Fruit fly (Drosophila melanogaster) whole organism, prepupa: ENCODE results near the gene CG31548.

Source experiments
- Blimp-1 ChIP-seq: fragments of 200-800 bp; sonication (Bioruptor generic); optimal IDR thresholded peaks from 3 replicates; lab custom pipeline; 2017; ENCODE audit warnings: missing biosample characterization, missing genetic modification characterization, mild to moderate bottlenecking, moderate library complexity, missing genetic modification reagents
- CG10631 ChIP-seq: fragments of 200-800 bp; sonication (Bioruptor generic); optimal IDR thresholded peaks from 2 replicates; lab custom pipeline; 2016; ENCODE audit warnings: missing biosample characterization, missing genetic modification characterization
- CG10669 ChIP-seq: fragments of 200-800 bp; sonication (Bioruptor generic); optimal IDR thresholded peaks from 3 replicates; lab custom pipeline; 2018; ENCODE audit warnings: missing biosample characterization, mild to moderate bottlenecking, missing genetic modification characterization, moderate library complexity
- CG11762 ChIP-seq: fragments of 200-800 bp; sonication (Bioruptor generic); optimal IDR thresholded peaks from 3 replicates; lab custom pipeline; 2016; ENCODE audit warnings: missing biosample characterization, missing genetic modification characterization; ENCODE audit not compliant: insufficient read depth
- CG15336 ChIP-seq: fragments of 200-800 bp; sonication (Bioruptor generic); IDR thresholded peaks from 2 replicates; pipeline ENCODE4 v1.3.6; 2022; ENCODE audit warnings: missing biosample characterization, missing genetic modification characterization
- CG1621 ChIP-seq: fragments of 200-800 bp; sonication (Bioruptor generic); optimal IDR thresholded peaks from 3 replicates; lab custom pipeline; 2018; ENCODE audit warnings: missing biosample characterization, mild to moderate bottlenecking, missing genetic modification characterization
- CG3032 ChIP-seq: fragments of 200-800 bp; optimal IDR thresholded peaks from 2 replicates; lab custom pipeline; 2019; ENCODE audit warnings: missing biosample characterization, mild to moderate bottlenecking, missing genetic modification characterization, moderate library complexity
- CG31627 ChIP-seq: fragments of 200-800 bp; sonication (Bioruptor generic); optimal IDR thresholded peaks from 3 replicates; lab custom pipeline; 2016; ENCODE audit warnings: missing biosample characterization, missing genetic modification characterization
- CG32006 ChIP-seq: fragments of 200-800 bp; sonication (Bioruptor generic); optimal IDR thresholded peaks from 3 replicates; lab custom pipeline; 2017; ENCODE audit warnings: missing biosample characterization, mild to moderate bottlenecking, missing genetic modification characterization
- CG3919 ChIP-seq: fragments of 200-800 bp; sonication (Bioruptor generic); optimal IDR thresholded peaks from 3 replicates; lab custom pipeline; 2016; ENCODE audit warnings: missing biosample characterization, missing genetic modification characterization
- CG4318 ChIP-seq: fragments of 200-800 bp; sonication (Bioruptor generic); optimal IDR thresholded peaks from 3 replicates; lab custom pipeline; 2017; ENCODE audit warnings: missing biosample characterization, mild to moderate bottlenecking, missing genetic modification characterization
- CG6163 ChIP-seq: fragments of 200-800 bp; sonication (Bioruptor generic); IDR thresholded peaks from 3 replicates; pipeline ENCODE4 v1.3.6; 2022; ENCODE audit warnings: missing biosample characterization, missing genetic modification characterization
- CG6276 ChIP-seq: fragments of 200-800 bp; sonication (Bioruptor generic); optimal IDR thresholded peaks from 2 replicates; lab custom pipeline; 2017; ENCODE audit warnings: missing biosample characterization, mild to moderate bottlenecking, missing genetic modification characterization
- CG6808 ChIP-seq: fragments of 200-800 bp; sonication (Bioruptor generic); optimal IDR thresholded peaks from 3 replicates; lab custom pipeline; 2017; ENCODE audit warnings: missing biosample characterization, missing genetic modification characterization, mild to moderate bottlenecking, moderate library complexity, missing genetic modification reagents
- CG6854 ChIP-seq: fragments of 200-800 bp; sonication (Bioruptor generic); optimal IDR thresholded peaks from 2 replicates; lab custom pipeline; 2017; ENCODE audit warnings: missing biosample characterization, mild to moderate bottlenecking, missing genetic modification characterization
- CG8119 ChIP-seq: fragments of 200-800 bp; sonication (Bioruptor generic); IDR thresholded peaks from 3 replicates; pipeline ENCODE4 v1.3.6; 2022; ENCODE audit warnings: missing biosample characterization, missing genetic modification characterization
- CG8632 ChIP-seq: fragments of 200-800 bp; sonication (Bioruptor generic); optimal IDR thresholded peaks from 3 replicates; lab custom pipeline; 2016; ENCODE audit warnings: missing biosample characterization, missing genetic modification characterization
- CG9139 ChIP-seq: fragments of 200-800 bp; sonication (Bioruptor generic); optimal IDR thresholded peaks from 3 replicates; lab custom pipeline; 2017; ENCODE audit warnings: missing biosample characterization, mild to moderate bottlenecking, missing genetic modification characterization
- Eip78C ChIP-seq: fragments of 200-800 bp; sonication (Bioruptor generic); peaks from one replicate; lab custom pipeline; 2016; ENCODE audit warnings: missing biosample characterization, missing genetic modification characterization
- Eip93F ChIP-seq: fragments of 200-800 bp; sonication (Bioruptor generic); optimal IDR thresholded peaks from 2 replicates; lab custom pipeline; 2016; ENCODE audit warnings: missing biosample characterization, mild to moderate bottlenecking, missing genetic modification characterization
- Ets96B ChIP-seq: fragments of 200-800 bp; optimal IDR thresholded peaks from 2 replicates; lab custom pipeline; 2019; ENCODE audit warnings: missing biosample characterization, mild to moderate bottlenecking, missing genetic modification characterization, moderate library complexity
- Gug ChIP-seq: fragments of 200-800 bp; sonication (Bioruptor generic); IDR thresholded peaks from 2 replicates; pipeline ENCODE4 v1.3.6; 2022; ENCODE audit warnings: missing biosample characterization, missing genetic modification characterization
- Hr38 ChIP-seq: sonication (Bioruptor generic); optimal IDR thresholded peaks from 2 replicates; lab custom pipeline; 2016; ENCODE audit warnings: missing biosample characterization, missing genetic modification characterization
- Met ChIP-seq: fragments of 200-800 bp; sonication (Bioruptor generic); optimal IDR thresholded peaks from 3 replicates; lab custom pipeline; 2016; ENCODE audit warnings: missing biosample characterization, missing genetic modification characterization
- OdsH ChIP-seq: fragments of 200-800 bp; sonication (Bioruptor generic); optimal IDR thresholded peaks from 3 replicates; lab custom pipeline; 2016; ENCODE audit warnings: missing biosample characterization, missing genetic modification characterization
- Smox ChIP-seq: fragments of 200-800 bp; sonication (Bioruptor generic); optimal IDR thresholded peaks from 3 replicates; lab custom pipeline; 2016; ENCODE audit warnings: missing biosample characterization, missing genetic modification characterization
- Sox102F ChIP-seq: fragments of 200-800 bp; sonication (Bioruptor generic); optimal IDR thresholded peaks from 2 replicates; lab custom pipeline; 2016; ENCODE audit warnings: missing biosample characterization, mild to moderate bottlenecking, missing genetic modification characterization
- Sox15 ChIP-seq: fragments of 200-800 bp; sonication (Bioruptor generic); optimal IDR thresholded peaks from 3 replicates; lab custom pipeline; 2016; ENCODE audit warnings: missing biosample characterization, missing genetic modification characterization
- achi ChIP-seq: fragments of 200-800 bp; sonication (Bioruptor generic); optimal IDR thresholded peaks from 3 replicates; lab custom pipeline; 2016; ENCODE audit warnings: missing biosample characterization, missing genetic modification characterization
- cyc ChIP-seq: fragments of 200-800 bp; sonication (Bioruptor generic); optimal IDR thresholded peaks from 3 replicates; lab custom pipeline; 2016; ENCODE audit warnings: missing biosample characterization, missing genetic modification characterization
- dac ChIP-seq: fragments of 200-800 bp; sonication (Bioruptor generic); optimal IDR thresholded peaks from 2 replicates; lab custom pipeline; 2017; ENCODE audit warnings: missing biosample characterization, mild to moderate bottlenecking, missing genetic modification characterization
- dsx ChIP-seq: fragments of 200-800 bp; optimal IDR thresholded peaks from 3 replicates; lab custom pipeline; 2019; ENCODE audit warnings: missing biosample characterization, mild to moderate bottlenecking, missing genetic modification characterization, moderate library complexity; ENCODE audit not compliant: poor library complexity, severe bottlenecking
- eg ChIP-seq: fragments of 200-800 bp; sonication (Bioruptor generic); IDR thresholded peaks from 3 replicates; pipeline ENCODE4 v1.3.6; 2022; ENCODE audit warnings: missing biosample characterization, missing genetic modification characterization
- esn ChIP-seq: fragments of 200-800 bp; sonication (Bioruptor generic); optimal IDR thresholded peaks from 2 replicates; lab custom pipeline; 2016; ENCODE audit warnings: missing biosample characterization, mild to moderate bottlenecking, missing genetic modification characterization, moderate library complexity
- fkh ChIP-seq: fragments of 200-800 bp; sonication (Bioruptor generic); optimal IDR thresholded peaks from 3 replicates; lab custom pipeline; 2017; ENCODE audit warnings: missing biosample characterization, mild to moderate bottlenecking, missing genetic modification characterization, moderate library complexity
- lz ChIP-seq: fragments of 200-800 bp; sonication (Bioruptor generic); optimal IDR thresholded peaks from 3 replicates; lab custom pipeline; 2016; ENCODE audit warnings: missing biosample characterization, missing genetic modification characterization
- pdm3 ChIP-seq: fragments of 200-800 bp; sonication (Bioruptor generic); optimal IDR thresholded peaks from 3 replicates; lab custom pipeline; 2016; ENCODE audit warnings: missing biosample characterization, missing genetic modification characterization
- salr ChIP-seq, 2 experiments: fragments of 200-800 bp; sonication (Bioruptor generic); optimal IDR thresholded peaks; 3 replicates each; lab custom pipeline; 2016 to 2018; ENCODE audit warnings: missing biosample characterization in 2 of 2, missing genetic modification characterization in 2 of 2, mild to moderate bottlenecking in 1 of 2
- spab ChIP-seq: fragments of 200-800 bp; sonication (Bioruptor generic); optimal IDR thresholded peaks from 2 replicates; lab custom pipeline; 2017; ENCODE audit warnings: missing biosample characterization, mild to moderate bottlenecking, missing genetic modification characterization, missing genetic modification reagents
- ss ChIP-seq, 2 experiments: fragments of 200-800 bp; sonication (Bioruptor generic); optimal IDR thresholded peaks; 2 replicates in 1 of 2; 3 replicates in 1 of 2; lab custom pipeline; 2017 to 2018; ENCODE audit warnings: mild to moderate bottlenecking in 2 of 2, missing biosample characterization in 2 of 2, missing genetic modification characterization in 2 of 2, moderate library complexity in 1 of 2
- topi ChIP-seq: fragments of 200-800 bp; sonication (Bioruptor generic); optimal IDR thresholded peaks from 3 replicates; lab custom pipeline; 2016; ENCODE audit warnings: missing biosample characterization, missing genetic modification characterization
- vri ChIP-seq: fragments of 200-800 bp; sonication (Bioruptor generic); optimal IDR thresholded peaks from 3 replicates; lab custom pipeline; 2016; ENCODE audit warnings: missing biosample characterization, mild to moderate bottlenecking, missing genetic modification characterization

Gene CG31548

DNA sequence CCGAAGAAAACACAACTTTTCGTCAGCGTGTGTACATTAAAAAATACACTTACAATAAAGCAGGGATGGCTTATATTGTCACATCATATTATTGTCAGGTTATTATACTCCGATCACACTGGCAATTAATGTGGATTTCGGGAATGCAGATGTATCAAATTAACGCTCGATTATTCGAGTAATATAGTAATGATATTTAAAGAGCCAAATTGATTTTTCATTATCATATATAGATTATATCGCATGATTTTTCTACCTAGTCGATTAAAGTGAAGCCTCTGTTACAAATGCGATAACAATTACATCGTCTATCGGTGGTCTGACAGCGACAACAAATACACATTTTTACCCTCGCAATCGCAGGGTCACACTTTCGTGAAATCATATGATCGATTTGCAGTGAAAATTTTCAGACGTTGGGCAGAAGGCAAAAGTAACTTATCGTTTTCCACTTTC lies 45.2 kb downstream of the CG31548 start, which contains the start of the genes noi and Vha26 (continued):
- peak; percentile 37 for TF ChIP-seq cyc
- TF ChIP-seq eg (GFP tag; lab: Robert Waterston, UW), result no peak; the same call in 2 of the 3 replicates
- no peak for TF ChIP-seq Eip93F
- TF ChIP-seq pdm3 (GFP tag; lab: Kevin White, UChicago), result no peak
- TF ChIP-seq CG8119 (GFP tag; lab: Robert Waterston, UW), result no peak
- TF ChIP-seq CG6808 (GFP tag; lab: Kevin White, UChicago), result no peak
- peak; percentile 95 for TF ChIP-seq achi (GFP tag; lab: Kevin White, UChicago)
- TF ChIP-seq, all 60 proteins: peak for 14

DNA sequence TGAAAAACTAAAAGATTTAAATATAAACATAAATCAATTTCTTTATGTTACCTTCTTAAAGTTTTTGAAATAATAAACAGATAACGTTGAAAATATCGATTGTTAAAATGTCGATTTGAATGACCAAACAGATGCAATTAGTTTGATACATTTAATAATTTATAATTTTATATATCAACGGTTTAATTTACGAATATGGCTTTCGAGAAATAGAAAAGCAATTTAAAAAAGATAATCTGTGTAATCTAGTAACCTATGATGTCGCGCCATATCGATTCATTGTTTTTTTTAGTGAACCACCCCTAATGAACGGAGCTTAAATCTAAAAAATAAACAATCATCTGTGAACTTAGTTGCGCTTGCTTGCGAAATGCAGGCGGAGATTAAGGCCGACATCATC lies 48.1 kb downstream of the CG31548 start, which contains the start of gene PolZ2:
Gene PolZ2 (plus strand): TSS at position 301 of the 400 bp plus-strand sequence.
- no peak for TF ChIP-seq CG9139 (GFP tag; lab: Kevin White, UChicago)
- TF ChIP-seq esn (GFP tag; lab: Kevin White, UChicago), result no peak
- TF ChIP-seq lz (GFP tag; lab: Kevin White, UChicago), result no peak
- TF ChIP-seq Smox, result no peak
- TF ChIP-seq Sox102F (GFP tag; lab: Kevin White, UChicago), result no peak
- TF ChIP-seq achi (GFP tag; lab: Kevin White, UChicago), result no peak
- no peak for TF ChIP-seq Gug (GFP tag; lab: Robert Waterston, UW)
- no peak for TF ChIP-seq Hr38 (GFP tag; lab: Kevin White, UChicago)
- TF ChIP-seq CG3919 (GFP tag; lab: Kevin White, UChicago), result no peak
- TF ChIP-seq CG1621 (tag; lab: Kevin White, UChicago), result no peak
- TF ChIP-seq Eip78C, result no peak
- TF ChIP-seq CG31627 (GFP tag; lab: Kevin White, UChicago), result no peak
- no peak for TF ChIP-seq spab (GFP tag; lab: Kevin White, UChicago)
- no peak for TF ChIP-seq CG11762 (GFP tag; lab: Kevin White, UChicago)
- no peak for TF ChIP-seq cyc
- no peak for TF ChIP-seq dsx (GFP tag; lab: Kevin White, UChicago)
- no peak for TF ChIP-seq CG6276
- TF ChIP-seq Eip93F, result no peak
- no peak for TF ChIP-seq Blimp-1
- TF ChIP-seq salr (GFP tag; optimal IDR thresholded peaks at IDR 0.05; lab: Kevin White, UChicago), result no peak
- TF ChIP-seq, all 60 proteins: peak for 0

DNA sequence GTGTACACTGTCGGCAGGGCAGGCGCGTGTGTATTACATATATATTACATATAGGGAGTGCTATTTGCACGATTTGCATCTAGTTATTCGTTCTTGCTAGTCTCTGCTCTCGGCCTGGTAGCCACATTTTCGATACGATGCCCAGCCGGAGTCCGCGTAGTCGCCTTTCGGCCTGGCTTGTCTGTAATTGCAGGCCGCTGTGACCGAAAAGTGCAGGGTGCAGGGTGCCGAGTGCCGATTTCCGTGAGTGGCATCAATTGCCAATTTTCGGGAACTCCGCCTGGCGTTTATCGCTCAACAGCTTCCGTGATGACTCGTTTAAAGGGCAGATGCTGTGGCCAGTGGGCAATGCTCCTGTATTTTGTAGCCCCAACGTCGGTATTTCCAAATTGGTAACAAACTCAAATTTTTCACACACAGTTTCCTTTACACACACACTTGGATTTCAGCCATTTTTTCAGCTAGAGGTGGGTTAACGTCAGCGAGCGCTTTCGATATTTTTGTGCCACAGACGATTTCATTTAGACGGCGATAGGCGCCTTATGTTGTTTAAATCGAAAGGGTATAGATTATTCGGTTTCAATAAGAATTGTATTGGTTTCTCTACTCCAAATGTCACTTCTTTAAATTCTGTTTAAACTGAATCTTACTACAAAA lies 48.7 kb downstream of the CG31548 start, which contains the start of gene CG2926:
Gene CG2926 (minus strand): TSS at position 518 of the 657 bp plus-strand sequence.
- no peak for TF ChIP-seq ss (GFP tag; optimal IDR thresholded peaks at IDR 0.05; lab: Kevin White, UChicago)
- no peak for TF ChIP-seq eg (GFP tag; lab: Robert Waterston, UW)
- TF ChIP-seq Met (GFP tag; lab: Kevin White, UChicago), result no peak
- peak; percentile 43 for TF ChIP-seq esn (GFP tag; lab: Kevin White, UChicago)
- TF ChIP-seq CG8119 (GFP tag; lab: Robert Waterston, UW), result no peak
- no peak for TF ChIP-seq CG10631
- no peak for TF ChIP-seq Blimp-1
- TF ChIP-seq CG1621 (tag; lab: Kevin White, UChicago), result no peak
- no peak for TF ChIP-seq CG8632
- TF ChIP-seq CG31627 (GFP tag; lab: Kevin White, UChicago), result peak; percentile 18
- no peak for TF ChIP-seq achi (GFP tag; lab: Kevin White, UChicago)
- TF ChIP-seq CG10669 (GFP tag; lab: Kevin White, UChicago), result no peak
- no peak for TF ChIP-seq fkh (GFP tag; lab: Kevin White, UChicago)
- peak; percentile 28; the same call in 1 of the 2 replicates for TF ChIP-seq CG15336 (GFP tag; lab: Robert Waterston, UW)
- TF ChIP-seq CG6276, result no peak
- no peak for TF ChIP-seq CG9139 (GFP tag; lab: Kevin White, UChicago)
- TF ChIP-seq CG6854 (GFP tag; lab: Kevin White, UChicago), result peak; percentile 45
- TF ChIP-seq topi (GFP tag; lab: Kevin White, UChicago), result no peak
- TF ChIP-seq lz (GFP tag; lab: Kevin White, UChicago), result peak; percentile 40
- TF ChIP-seq CG6808 (GFP tag; lab: Kevin White, UChicago), result no peak
- TF ChIP-seq CG6163 (GFP tag; lab: Robert Waterston, UW), result no peak; the same call in 2 of the 3 replicates
- no peak for TF ChIP-seq dac
- TF ChIP-seq cyc, result peak; percentile 31
- TF ChIP-seq CG4318 (GFP tag; lab: Kevin White, UChicago), result no peak
- no peak for TF ChIP-seq vri
- TF ChIP-seq OdsH (GFP tag; lab: Kevin White, UChicago), result no peak
- no peak for TF ChIP-seq salr (GFP tag; optimal IDR thresholded peaks at IDR 0.05; lab: Kevin White, UChicago)
- TF ChIP-seq Smox, result no peak
- no peak for TF ChIP-seq Sox15 (GFP tag; lab: Kevin White, UChicago)
- TF ChIP-seq CG3032 (tag; lab: Kevin White, UChicago), result no peak
- no peak for TF ChIP-seq Gug (GFP tag; lab: Robert Waterston, UW)
- no peak for TF ChIP-seq Ets96B (tag; lab: Kevin White, UChicago)
- TF ChIP-seq CG32006, result no peak
- TF ChIP-seq, all 60 proteins: peak for 6
